Fruit fly (Drosophila melanogaster) whole organism, prepupa: Measurements from ENCODE around the gene CG32148.
A peak's percentile ranks its signal among the peaks of the same experiment; 100 is the strongest.

Source experiments
- CG10631 ChIP-seq: fragments of 200-800 bp; sonication (Bioruptor generic); optimal IDR thresholded peaks from 2 replicates; lab custom pipeline; 2016; ENCODE audit warnings: missing biosample characterization, missing genetic modification characterization
- CG10669 ChIP-seq: fragments of 200-800 bp; sonication (Bioruptor generic); optimal IDR thresholded peaks from 3 replicates; lab custom pipeline; 2018; ENCODE audit warnings: missing biosample characterization, mild to moderate bottlenecking, missing genetic modification characterization, moderate library complexity
- CG11294 ChIP-seq: fragments of 200-800 bp; sonication (Bioruptor generic); IDR thresholded peaks from 2 replicates; pipeline ENCODE4 v1.3.6; 2022; ENCODE audit warnings: missing biosample characterization, missing genetic modification characterization
- CG1621 ChIP-seq: fragments of 200-800 bp; sonication (Bioruptor generic); optimal IDR thresholded peaks from 3 replicates; lab custom pipeline; 2018; ENCODE audit warnings: missing biosample characterization, mild to moderate bottlenecking, missing genetic modification characterization
- CG3032 ChIP-seq: fragments of 200-800 bp; optimal IDR thresholded peaks from 2 replicates; lab custom pipeline; 2019; ENCODE audit warnings: missing biosample characterization, mild to moderate bottlenecking, missing genetic modification characterization, moderate library complexity
- CG31627 ChIP-seq: fragments of 200-800 bp; sonication (Bioruptor generic); optimal IDR thresholded peaks from 3 replicates; lab custom pipeline; 2016; ENCODE audit warnings: missing biosample characterization, missing genetic modification characterization
- CG3919 ChIP-seq: fragments of 200-800 bp; sonication (Bioruptor generic); optimal IDR thresholded peaks from 3 replicates; lab custom pipeline; 2016; ENCODE audit warnings: missing biosample characterization, missing genetic modification characterization
- CG6163 ChIP-seq: fragments of 200-800 bp; sonication (Bioruptor generic); IDR thresholded peaks from 3 replicates; pipeline ENCODE4 v1.3.6; 2022; ENCODE audit warnings: missing biosample characterization, missing genetic modification characterization
- CG6808 ChIP-seq: fragments of 200-800 bp; sonication (Bioruptor generic); optimal IDR thresholded peaks from 3 replicates; lab custom pipeline; 2017; ENCODE audit warnings: missing biosample characterization, missing genetic modification characterization, mild to moderate bottlenecking, moderate library complexity, missing genetic modification reagents
- CG6854 ChIP-seq: fragments of 200-800 bp; sonication (Bioruptor generic); optimal IDR thresholded peaks from 2 replicates; lab custom pipeline; 2017; ENCODE audit warnings: missing biosample characterization, mild to moderate bottlenecking, missing genetic modification characterization
- CG7368 ChIP-seq: fragments of 200-800 bp; sonication (Bioruptor generic); optimal IDR thresholded peaks from 3 replicates; lab custom pipeline; 2016; ENCODE audit warnings: missing biosample characterization, missing genetic modification characterization
- CG8119 ChIP-seq: fragments of 200-800 bp; sonication (Bioruptor generic); IDR thresholded peaks from 3 replicates; pipeline ENCODE4 v1.3.6; 2022; ENCODE audit warnings: missing biosample characterization, missing genetic modification characterization
- CG8319 ChIP-seq: fragments of 200-800 bp; sonication (Bioruptor generic); optimal IDR thresholded peaks from 3 replicates; lab custom pipeline; 2016; ENCODE audit warnings: missing biosample characterization, missing genetic modification characterization
- CG8632 ChIP-seq: fragments of 200-800 bp; sonication (Bioruptor generic); optimal IDR thresholded peaks from 3 replicates; lab custom pipeline; 2016; ENCODE audit warnings: missing biosample characterization, missing genetic modification characterization
- Eip78C ChIP-seq: fragments of 200-800 bp; sonication (Bioruptor generic); peaks from one replicate; lab custom pipeline; 2016; ENCODE audit warnings: missing biosample characterization, missing genetic modification characterization
- Eip93F ChIP-seq: fragments of 200-800 bp; sonication (Bioruptor generic); optimal IDR thresholded peaks from 2 replicates; lab custom pipeline; 2016; ENCODE audit warnings: missing biosample characterization, mild to moderate bottlenecking, missing genetic modification characterization
- Ets21C ChIP-seq: fragments of 200-800 bp; sonication (Bioruptor generic); optimal IDR thresholded peaks from 3 replicates; lab custom pipeline; 2016; ENCODE audit warnings: missing biosample characterization, missing genetic modification characterization
- Ets96B ChIP-seq: fragments of 200-800 bp; optimal IDR thresholded peaks from 2 replicates; lab custom pipeline; 2019; ENCODE audit warnings: missing biosample characterization, mild to moderate bottlenecking, missing genetic modification characterization, moderate library complexity
- Hr38 ChIP-seq: sonication (Bioruptor generic); optimal IDR thresholded peaks from 2 replicates; lab custom pipeline; 2016; ENCODE audit warnings: missing biosample characterization, missing genetic modification characterization
- Hr4 ChIP-seq: fragments of 200-800 bp; sonication (Bioruptor generic); optimal IDR thresholded peaks from 3 replicates; lab custom pipeline; 2016; ENCODE audit warnings: missing biosample characterization, missing genetic modification characterization
- Lpt ChIP-seq: fragments of 200-800 bp; sonication (Bioruptor generic); optimal IDR thresholded peaks from 3 replicates; lab custom pipeline; 2016; ENCODE audit warnings: missing biosample characterization, missing genetic modification characterization
- Met ChIP-seq: fragments of 200-800 bp; sonication (Bioruptor generic); optimal IDR thresholded peaks from 3 replicates; lab custom pipeline; 2016; ENCODE audit warnings: missing biosample characterization, missing genetic modification characterization
- OdsH ChIP-seq: fragments of 200-800 bp; sonication (Bioruptor generic); optimal IDR thresholded peaks from 3 replicates; lab custom pipeline; 2016; ENCODE audit warnings: missing biosample characterization, missing genetic modification characterization
- Sox15 ChIP-seq: fragments of 200-800 bp; sonication (Bioruptor generic); optimal IDR thresholded peaks from 3 replicates; lab custom pipeline; 2016; ENCODE audit warnings: missing biosample characterization, missing genetic modification characterization
- cyc ChIP-seq: fragments of 200-800 bp; sonication (Bioruptor generic); optimal IDR thresholded peaks from 3 replicates; lab custom pipeline; 2016; ENCODE audit warnings: missing biosample characterization, missing genetic modification characterization
- dac ChIP-seq: fragments of 200-800 bp; sonication (Bioruptor generic); optimal IDR thresholded peaks from 2 replicates; lab custom pipeline; 2017; ENCODE audit warnings: missing biosample characterization, mild to moderate bottlenecking, missing genetic modification characterization
- dsx ChIP-seq: fragments of 200-800 bp; optimal IDR thresholded peaks from 3 replicates; lab custom pipeline; 2019; ENCODE audit warnings: missing biosample characterization, mild to moderate bottlenecking, missing genetic modification characterization, moderate library complexity; ENCODE audit not compliant: poor library complexity, severe bottlenecking
- eg ChIP-seq: fragments of 200-800 bp; sonication (Bioruptor generic); IDR thresholded peaks from 3 replicates; pipeline ENCODE4 v1.3.6; 2022; ENCODE audit warnings: missing biosample characterization, missing genetic modification characterization
- esn ChIP-seq: fragments of 200-800 bp; sonication (Bioruptor generic); optimal IDR thresholded peaks from 2 replicates; lab custom pipeline; 2016; ENCODE audit warnings: missing biosample characterization, mild to moderate bottlenecking, missing genetic modification characterization, moderate library complexity
- fd59A ChIP-seq: fragments of 200-800 bp; sonication (Bioruptor generic); optimal IDR thresholded peaks from 2 replicates; lab custom pipeline; 2017; ENCODE audit warnings: missing biosample characterization, mild to moderate bottlenecking, missing genetic modification characterization, missing genetic modification reagents
- fd85E ChIP-seq: fragments of 200-800 bp; sonication (Bioruptor generic); optimal IDR thresholded peaks from 3 replicates; lab custom pipeline; 2016; ENCODE audit warnings: missing biosample characterization, missing genetic modification characterization
- fkh ChIP-seq: fragments of 200-800 bp; sonication (Bioruptor generic); optimal IDR thresholded peaks from 3 replicates; lab custom pipeline; 2017; ENCODE audit warnings: missing biosample characterization, mild to moderate bottlenecking, missing genetic modification characterization, moderate library complexity
- lz ChIP-seq: fragments of 200-800 bp; sonication (Bioruptor generic); optimal IDR thresholded peaks from 3 replicates; lab custom pipeline; 2016; ENCODE audit warnings: missing biosample characterization, missing genetic modification characterization
- net ChIP-seq: fragments of 200-800 bp; sonication (Bioruptor generic); optimal IDR thresholded peaks from 3 replicates; lab custom pipeline; 2016; ENCODE audit warnings: missing biosample characterization, missing genetic modification characterization
- ss ChIP-seq, 2 experiments: fragments of 200-800 bp; sonication (Bioruptor generic); optimal IDR thresholded peaks; 2 replicates in 1 of 2; 3 replicates in 1 of 2; lab custom pipeline; 2017 to 2018; ENCODE audit warnings: mild to moderate bottlenecking in 2 of 2, missing biosample characterization in 2 of 2, missing genetic modification characterization in 2 of 2, moderate library complexity in 1 of 2
- svp ChIP-seq: fragments of 200-800 bp; sonication (Bioruptor generic); peaks from one replicate; lab custom pipeline; 2016; ENCODE audit warnings: missing biosample characterization, missing genetic modification characterization
- vri ChIP-seq: fragments of 200-800 bp; sonication (Bioruptor generic); optimal IDR thresholded peaks from 3 replicates; lab custom pipeline; 2016; ENCODE audit warnings: missing biosample characterization, mild to moderate bottlenecking, missing genetic modification characterization

Gene CG32148

DNA sequence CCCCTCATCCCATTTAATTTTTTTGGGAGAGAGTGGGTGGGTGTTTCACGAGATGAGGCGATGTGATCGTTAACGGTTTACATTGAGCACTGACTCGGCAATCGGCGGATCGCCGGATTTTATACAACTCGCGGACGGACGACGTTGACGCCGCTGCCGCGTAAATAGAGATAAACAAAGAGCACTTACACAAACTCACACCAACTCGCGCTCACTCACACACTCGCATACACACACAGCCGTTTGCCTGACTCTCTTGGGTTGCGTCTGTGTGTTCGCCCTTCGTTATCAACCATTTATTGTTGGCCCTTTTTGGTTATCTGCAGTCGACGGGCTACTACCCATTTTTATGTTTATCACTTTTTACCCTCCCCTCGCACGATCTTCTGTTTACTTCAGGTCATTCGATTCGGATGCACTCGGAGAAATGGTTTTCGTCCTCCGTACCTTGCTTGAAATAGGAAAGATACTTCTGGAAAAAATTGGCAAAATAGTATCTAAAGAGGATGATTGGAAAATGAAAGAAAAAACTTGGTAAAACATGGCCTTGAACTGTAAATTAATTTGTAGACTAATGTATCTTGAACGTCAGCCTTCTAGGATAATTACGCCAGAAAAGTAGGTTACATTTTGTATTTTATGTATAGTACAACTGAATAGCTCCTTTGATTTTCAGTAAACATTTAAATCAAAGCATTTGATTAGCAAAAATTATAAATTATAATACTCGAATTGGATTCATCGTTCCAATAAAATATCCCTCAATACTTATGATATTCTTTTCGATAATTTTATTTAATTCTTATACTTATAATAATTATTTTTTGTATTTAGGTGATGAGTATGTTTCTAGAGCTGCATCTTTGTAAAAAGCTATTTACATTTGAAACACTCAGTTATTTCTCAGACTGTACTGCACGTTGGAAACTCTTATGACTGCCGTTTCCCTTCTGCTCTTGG lies 45.5 kb upstream of the CG32148 start (continued):
- TF ChIP-seq CG3919 = peak; percentile 22
- peak; percentile 28 for TF ChIP-seq lz (GFP tag; lab: Kevin White, UChicago)
- peak; percentile 65 for TF ChIP-seq CG31627 (GFP tag; lab: Kevin White, UChicago)
- TF ChIP-seq CG3032 (tag; lab: Kevin White, UChicago) = peak; percentile 68
- TF ChIP-seq svp (GFP tag; lab: Kevin White, UChicago) = peak; percentile 91
- peak; percentile 92 for TF ChIP-seq Eip78C (GFP tag; lab: Kevin White, UChicago)
- TF ChIP-seq CG11294 (GFP tag; lab: Robert Waterston, UW) = no peak
- TF ChIP-seq CG1621 (tag; lab: Kevin White, UChicago) = peak; percentile 58
- peak; percentile 72 for TF ChIP-seq Sox15
- TF ChIP-seq Ets21C (GFP tag; lab: Kevin White, UChicago) = peak; percentile 37
- TF ChIP-seq OdsH (GFP tag; lab: Kevin White, UChicago) = peak; percentile 44
- TF ChIP-seq dsx (GFP tag; lab: Kevin White, UChicago) = peak; percentile 10
- no peak for TF ChIP-seq Hr38 (GFP tag; lab: Kevin White, UChicago)
- no peak; the same call in 2 of the 3 replicates for TF ChIP-seq eg (GFP tag; lab: Robert Waterston, UW)
- TF ChIP-seq Lpt (GFP tag; lab: Kevin White, UChicago) = no peak
- no peak for TF ChIP-seq CG8119
- peak; percentile 53 for TF ChIP-seq CG10631 (GFP tag; lab: Kevin White, UChicago)
- TF ChIP-seq CG8319 (GFP tag; lab: Kevin White, UChicago) = peak; percentile 5
- peak; percentile 63 for TF ChIP-seq CG6808
- no peak for TF ChIP-seq CG7368 (GFP tag; lab: Kevin White, UChicago)
- TF ChIP-seq esn (GFP tag; lab: Kevin White, UChicago) = peak; percentile 79
- TF ChIP-seq CG8632 = peak; percentile 33
- peak; percentile 48 for TF ChIP-seq Ets96B (tag; lab: Kevin White, UChicago)
- peak; percentile 42 for TF ChIP-seq cyc
- TF ChIP-seq CG10669 (GFP tag; lab: Kevin White, UChicago) = peak; percentile 34
- TF ChIP-seq net (GFP tag; lab: Kevin White, UChicago) = peak; percentile 16
- TF ChIP-seq Hr4 (GFP tag; lab: Kevin White, UChicago) = no peak
- no peak for TF ChIP-seq Eip93F (GFP tag; lab: Kevin White, UChicago)
- no peak for TF ChIP-seq dac (GFP tag; lab: Kevin White, UChicago)
- TF ChIP-seq fd85E (GFP tag; lab: Kevin White, UChicago) = no peak
- TF ChIP-seq Met (GFP tag; lab: Kevin White, UChicago) = peak; percentile 60

dm6 chr3L:14978496-14978894 lies 44.8 kb upstream of the CG32148 start:
- TF ChIP-seq CG1621 (tag; lab: Kevin White, UChicago) (peak; percentile 70), ss (GFP tag; optimal IDR thresholded peaks at IDR 0.05; lab: Kevin White, UChicago) (peak in 1 of 2 experiments; percentile 58), fd59A (GFP tag; lab: Kevin White, UChicago) (no peak), fkh (GFP tag; lab: Kevin White, UChicago) (peak; percentile 9), CG6854 (GFP tag; lab: Kevin White, UChicago) (peak; percentile 31), CG3032 (tag; lab: Kevin White, UChicago) (no peak), vri (GFP tag; lab: Kevin White, UChicago) (peak; percentile 3), CG6163 (peak; percentile 51; the same call in 1 of the 3 replicates)
